Worm (Caenorhabditis elegans): ENCODE results near the gene ptr-25.

ce11 chrIII:10519615-10520014, 31.7 kb downstream of the ptr-25 start:
- TF ChIP-seq mab-5 (tag; optimal IDR thresholded peaks at IDR 0.05) = no peak
- TF ChIP-seq nhr-237 (tag; optimal IDR thresholded peaks at IDR 0.05) = no peak
- no peak for TF ChIP-seq ztf-11 (tag; optimal IDR thresholded peaks at IDR 0.05)
- TF ChIP-seq lin-13 (tag; optimal IDR thresholded peaks at IDR 0.05) = no peak
- no peak for TF ChIP-seq nhr-28 (tag; optimal IDR thresholded peaks at IDR 0.05)
- no peak for TF ChIP-seq unc-62 (GFP tag; optimal IDR thresholded peaks at IDR 0.05)
